Fruit fly (Drosophila melanogaster): ENCODE results near the gene yata.

Gene yata

DNA sequence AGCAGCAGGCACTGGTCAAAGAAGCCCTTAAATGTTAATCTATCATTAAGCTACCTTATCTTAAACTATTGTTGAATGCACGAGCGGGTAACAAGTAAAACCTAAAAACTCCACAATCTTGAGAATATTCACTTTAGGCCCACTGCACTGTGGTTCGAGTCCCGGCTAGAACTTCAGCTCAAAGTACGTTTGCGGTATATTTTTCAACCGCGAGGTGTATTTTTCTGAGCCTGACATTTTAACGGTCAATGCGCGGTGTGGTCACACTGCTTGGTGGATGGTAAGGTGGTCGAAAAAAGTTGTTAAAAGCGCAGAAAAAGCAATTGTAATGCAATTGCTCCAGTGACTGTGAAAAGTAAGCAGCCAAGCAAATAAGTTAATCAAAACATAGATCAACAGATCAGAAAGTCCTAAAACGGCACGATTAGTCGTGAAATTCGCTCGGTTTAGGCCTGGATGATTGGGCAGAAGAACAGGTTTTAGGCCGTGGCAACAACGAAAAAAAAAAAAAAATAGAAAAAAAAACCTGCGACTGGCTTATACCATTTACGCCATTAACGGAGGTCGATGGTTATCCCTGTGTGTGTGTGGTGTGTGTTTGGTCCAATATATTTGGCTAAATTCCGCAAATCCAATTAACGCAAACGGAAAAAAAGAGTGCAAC lies 23.3 kb upstream of the yata start, which contains the start of gene Kul:
Gene Kul, plus strand, starts transcription at position 254 of the 664 bp plus-strand sequence.
- peak; percentile 52 for TF ChIP-seq Sin3A (optimal IDR thresholded peaks at IDR 0.05)
- TF ChIP-seq pfk (GFP tag; optimal IDR thresholded peaks at IDR 0.05): no peak
- TF ChIP-seq CG4424 (GFP tag; optimal IDR thresholded peaks at IDR 0.05): no peak
- no peak for TF ChIP-seq CkIIα-i1 (GFP tag; IDR thresholded peaks at IDR 0.05)
- TF ChIP-seq CG2875 (GFP tag; optimal IDR thresholded peaks at IDR 0.05): no peak
- TF ChIP-seq CG15601 (tag; optimal IDR thresholded peaks at IDR 0.05): no peak
- TF ChIP-seq CG2889 (GFP tag; IDR thresholded peaks at IDR 0.05): no peak
- TF ChIP-seq CG7987 (GFP tag; optimal IDR thresholded peaks at IDR 0.05): no peak
- TF ChIP-seq CG13424 (tag; optimal IDR thresholded peaks at IDR 0.05): no peak
- no peak for TF ChIP-seq ash1 (GFP tag; optimal IDR thresholded peaks at IDR 0.05)
- TF ChIP-seq Trl (optimal IDR thresholded peaks at IDR 0.05): no peak
- TF ChIP-seq Trl (GFP tag; optimal IDR thresholded peaks at IDR 0.05): no peak
- TF ChIP-seq lab (GFP tag; optimal IDR thresholded peaks at IDR 0.05): no peak
- TF ChIP-seq bsh (GFP tag; optimal IDR thresholded peaks at IDR 0.05): peak; percentile 7 to 40
- no peak for TF ChIP-seq CG10543 (GFP tag; optimal IDR thresholded peaks at IDR 0.05)
- peak; percentile 47; the same call in 1 of the 3 replicates for TF ChIP-seq CG34224 (GFP tag; IDR thresholded peaks at IDR 0.05; ENCODE audit: partially characterized antibody)
- 0 out of 3 replicates have a peak, but pooled peaks have one; percentile 51 for TF ChIP-seq CG11456 (GFP tag; IDR thresholded peaks at IDR 0.05)
- no peak for TF ChIP-seq br (optimal IDR thresholded peaks at IDR 0.05)
- no peak for TF ChIP-seq CG1792 (GFP tag; optimal IDR thresholded peaks at IDR 0.05)
- TF ChIP-seq Hand (GFP tag; optimal IDR thresholded peaks at IDR 0.05): no peak
- peak; percentile 79 for TF ChIP-seq CG1603 (tag; optimal IDR thresholded peaks at IDR 0.05)
- TF ChIP-seq Hmx (GFP tag; optimal IDR thresholded peaks at IDR 0.05): no peak
- TF ChIP-seq bigmax (GFP tag; optimal IDR thresholded peaks at IDR 0.05): no peak
- no peak for TF ChIP-seq CG11723 (GFP tag; optimal IDR thresholded peaks at IDR 0.05)
- TF ChIP-seq jumu (GFP tag; optimal IDR thresholded peaks at IDR 0.05): peak; percentile 56
- no peak for TF ChIP-seq gem (tag; optimal IDR thresholded peaks at IDR 0.05)
- no peak for TF ChIP-seq CG10431 (GFP tag; optimal IDR thresholded peaks at IDR 0.05)
- TF ChIP-seq CG3065 (GFP tag; optimal IDR thresholded peaks at IDR 0.05): no peak
- TF ChIP-seq Drgx (GFP tag; IDR thresholded peaks at IDR 0.05): peak; percentile 31; the same call in 1 of the 2 replicates
- TF ChIP-seq cg (GFP tag; optimal IDR thresholded peaks at IDR 0.05): no peak
- TF ChIP-seq btn (GFP tag; optimal IDR thresholded peaks at IDR 0.05): no peak
- TF ChIP-seq pum (GFP tag; optimal IDR thresholded peaks at IDR 0.05): no peak
- no peak for TF ChIP-seq ewg (GFP tag; optimal IDR thresholded peaks at IDR 0.05)
- TF ChIP-seq CG17912 (GFP tag; optimal IDR thresholded peaks at IDR 0.05): peak; percentile 1
- TF ChIP-seq CG4282 (GFP tag; optimal IDR thresholded peaks at IDR 0.05): peak; percentile 93
- no peak for TF ChIP-seq nau (GFP tag; optimal IDR thresholded peaks at IDR 0.05)
- no peak for TF ChIP-seq Dad (GFP tag; optimal IDR thresholded peaks at IDR 0.05)
- TF ChIP-seq Nf-YB (GFP tag; optimal IDR thresholded peaks at IDR 0.05): no peak
- no peak for TF ChIP-seq eve (GFP tag; optimal IDR thresholded peaks at IDR 0.05)
- no peak for TF ChIP-seq ind (GFP tag; optimal IDR thresholded peaks at IDR 0.05)
- TF ChIP-seq pzg (GFP tag; optimal IDR thresholded peaks at IDR 0.05): peak; percentile 82
- TF ChIP-seq CG12104 (GFP tag; optimal IDR thresholded peaks at IDR 0.05): no peak
- TF ChIP-seq CG4707 (GFP tag; optimal IDR thresholded peaks at IDR 0.05): peak; percentile 48
- TF ChIP-seq hth (optimal IDR thresholded peaks at IDR 0.05): no peak
- TF ChIP-seq Max (GFP tag; optimal IDR thresholded peaks at IDR 0.05): no peak
- TF ChIP-seq Jarid2 (GFP tag; optimal IDR thresholded peaks at IDR 0.05): peak; percentile 4
- TF ChIP-seq CG30431 (GFP tag; optimal IDR thresholded peaks at IDR 0.05): no peak
- no peak for TF ChIP-seq CG7372 (GFP tag; IDR thresholded peaks at IDR 0.05)
- no peak for TF ChIP-seq dati (GFP tag; IDR thresholded peaks at IDR 0.05)
- TF ChIP-seq CG9609 (GFP tag; optimal IDR thresholded peaks at IDR 0.05): peak; percentile 20
- TF ChIP-seq fd96Cb (tag; optimal IDR thresholded peaks at IDR 0.05): no peak

Measured in whole organism, embryonic.